Worm (Caenorhabditis elegans) whole organism, mixed stage, embryonic: ENCODE results near the gene madd-2.

ENCODE experiments used
- M03D4.4 ChIP-seq: sonication (generic microtip); optimal IDR thresholded peaks from 2 replicates; lab custom pipeline; 2017; ENCODE audit warnings: mild to moderate bottlenecking, missing genetic modification characterization, missing compliant biosample characterization
- bed-3 ChIP-seq: fragments of 200-800 bp; sonication (Bioruptor generic); optimal IDR thresholded peaks from 3 replicates; lab custom pipeline; 2018; ENCODE audit warnings: mild to moderate bottlenecking, missing genetic modification characterization, moderate library complexity, missing compliant biosample characterization
- blmp-1 ChIP-seq: fragments of 150-350 bp; optimal IDR thresholded peaks from 2 replicates; lab custom pipeline; 2014; ENCODE audit warnings: missing biosample characterization, missing genetic modification characterization
- ceh-39 ChIP-seq: fragments of 150-350 bp; optimal IDR thresholded peaks from 2 replicates; lab custom pipeline; 2014; ENCODE audit warnings: missing biosample characterization, missing genetic modification characterization
- ceh-83 ChIP-seq: fragments of 200-800 bp; sonication (Bioruptor generic); optimal IDR thresholded peaks from 2 replicates; lab custom pipeline; 2018; ENCODE audit warnings: mild to moderate bottlenecking, missing genetic modification characterization, missing compliant biosample characterization
- ces-1 ChIP-seq: fragments of 150-350 bp; optimal IDR thresholded peaks from 2 replicates; lab custom pipeline; 2014; ENCODE audit warnings: missing biosample characterization, missing genetic modification reagents, missing genetic modification characterization
- cnd-1 ChIP-seq: fragments of 200-800 bp; sonication (Bioruptor generic); optimal IDR thresholded peaks from 2 replicates; lab custom pipeline; 2018; ENCODE audit warnings: mild to moderate bottlenecking, missing genetic modification characterization, missing compliant biosample characterization
- drap-1 ChIP-seq: fragments of 200-800 bp; sonication (Bioruptor generic); optimal IDR thresholded peaks from 3 replicates; lab custom pipeline; 2018; ENCODE audit warnings: mild to moderate bottlenecking, missing genetic modification characterization, missing compliant biosample characterization
- elt-1 ChIP-seq: sonication (generic microtip); optimal IDR thresholded peaks from 2 replicates; lab custom pipeline; 2017; ENCODE audit warnings: missing genetic modification characterization, mild to moderate bottlenecking, missing compliant biosample characterization, antibody characterized with exemption, moderate library complexity, borderline replicate concordance; ENCODE audit not compliant: insufficient read depth
- elt-3 ChIP-seq: fragments of 150-350 bp; optimal IDR thresholded peaks from 2 replicates; lab custom pipeline; 2014; ENCODE audit warnings: missing biosample characterization, missing genetic modification characterization
- flh-1 ChIP-seq: fragments of 200-800 bp; sonication (Bioruptor generic); optimal IDR thresholded peaks from 2 replicates; lab custom pipeline; 2018; ENCODE audit warnings: mild to moderate bottlenecking, missing genetic modification characterization, moderate library complexity, missing compliant biosample characterization
- ham-2 ChIP-seq: fragments of 200-800 bp; sonication (Bioruptor generic); optimal IDR thresholded peaks from 2 replicates; lab custom pipeline; 2018; ENCODE audit warnings: mild to moderate bottlenecking, missing genetic modification characterization, missing compliant biosample characterization
- hlh-1 ChIP-seq: fragments of 150-350 bp; optimal IDR thresholded peaks from 2 replicates; lab custom pipeline; 2014; ENCODE audit warnings: missing biosample characterization, missing genetic modification reagents, missing genetic modification characterization
- lin-13 ChIP-seq: fragments of 150-350 bp; optimal IDR thresholded peaks from 2 replicates; lab custom pipeline; 2014; ENCODE audit warnings: missing biosample characterization, missing genetic modification characterization
- lin-32 ChIP-seq: fragments of 200-800 bp; sonication (Bioruptor generic); optimal IDR thresholded peaks from 2 replicates; lab custom pipeline; 2018; ENCODE audit warnings: mild to moderate bottlenecking, missing genetic modification characterization, missing compliant biosample characterization
- lsy-2 ChIP-seq: fragments of 150-350 bp; optimal IDR thresholded peaks from 2 replicates; lab custom pipeline; 2014; ENCODE audit warnings: missing biosample characterization, missing genetic modification characterization
- mab-5 ChIP-seq: fragments of 150-350 bp; optimal IDR thresholded peaks from 2 replicates; lab custom pipeline; 2014; ENCODE audit warnings: missing biosample characterization, missing genetic modification characterization
- mep-1 ChIP-seq: fragments of 150-350 bp; optimal IDR thresholded peaks from 2 replicates; lab custom pipeline; 2017; ENCODE audit warnings: missing biosample characterization, missing genetic modification reagents, missing genetic modification characterization, inconsistent platforms
- mls-2 ChIP-seq: sonication (generic microtip); optimal IDR thresholded peaks from 2 replicates; lab custom pipeline; 2016; ENCODE audit warnings: mild to moderate bottlenecking, missing genetic modification characterization, moderate library complexity, missing compliant biosample characterization
- nhr-12 ChIP-seq: fragments of 150-350 bp; optimal IDR thresholded peaks from 2 replicates; lab custom pipeline; 2014; ENCODE audit warnings: missing biosample characterization, missing genetic modification characterization
- nhr-2 ChIP-seq: fragments of 150-350 bp; optimal IDR thresholded peaks from 2 replicates; lab custom pipeline; 2014; ENCODE audit warnings: missing biosample characterization, missing genetic modification characterization
- nhr-28 ChIP-seq: fragments of 150-350 bp; optimal IDR thresholded peaks from 2 replicates; lab custom pipeline; 2014; ENCODE audit warnings: missing biosample characterization, missing genetic modification characterization
- nhr-76 ChIP-seq: sonication (generic microtip); optimal IDR thresholded peaks from 2 replicates; lab custom pipeline; 2017; ENCODE audit warnings: missing biosample characterization, missing genetic modification characterization
- pha-4 ChIP-seq: fragments of 150-350 bp; optimal IDR thresholded peaks from 2 replicates; lab custom pipeline; 2018; ENCODE audit warnings: missing biosample characterization, missing genetic modification reagents, missing genetic modification characterization
- snpc-4 ChIP-seq: fragments of 150-350 bp; optimal IDR thresholded peaks from 2 replicates; lab custom pipeline; 2014; ENCODE audit warnings: missing biosample characterization, missing genetic modification characterization
- sptf-1 ChIP-seq: sonication (generic microtip); optimal IDR thresholded peaks from 2 replicates; lab custom pipeline; 2017; ENCODE audit warnings: mild to moderate bottlenecking, missing genetic modification characterization, moderate library complexity, missing compliant biosample characterization
- tbx-8 ChIP-seq: fragments of 200-800 bp; sonication (Bioruptor generic); optimal IDR thresholded peaks from 2 replicates; lab custom pipeline; 2018; ENCODE audit warnings: mild to moderate bottlenecking, missing genetic modification characterization, moderate library complexity, missing compliant biosample characterization
- unc-120 ChIP-seq: sonication (generic microtip); optimal IDR thresholded peaks from 2 replicates; lab custom pipeline; 2017; ENCODE audit warnings: missing genetic modification characterization, missing compliant biosample characterization; ENCODE audit not compliant: poor library complexity, severe bottlenecking
- unc-39 ChIP-seq: fragments of 150-350 bp; optimal IDR thresholded peaks from 2 replicates; lab custom pipeline; 2014; ENCODE audit warnings: missing biosample characterization, missing genetic modification characterization
- unc-62 ChIP-seq: fragments of 150-350 bp; optimal IDR thresholded peaks from 2 replicates; lab custom pipeline; 2014; ENCODE audit warnings: missing biosample characterization, missing genetic modification reagents, missing genetic modification characterization
- zip-8 ChIP-seq: fragments of 150-350 bp; optimal IDR thresholded peaks from 2 replicates; lab custom pipeline; 2014; ENCODE audit warnings: missing biosample characterization, missing genetic modification characterization
- ztf-11 ChIP-seq: fragments of 150-350 bp; optimal IDR thresholded peaks from 2 replicates; lab custom pipeline; 2014; ENCODE audit warnings: missing biosample characterization, missing genetic modification characterization

madd-2 gene

DNA sequence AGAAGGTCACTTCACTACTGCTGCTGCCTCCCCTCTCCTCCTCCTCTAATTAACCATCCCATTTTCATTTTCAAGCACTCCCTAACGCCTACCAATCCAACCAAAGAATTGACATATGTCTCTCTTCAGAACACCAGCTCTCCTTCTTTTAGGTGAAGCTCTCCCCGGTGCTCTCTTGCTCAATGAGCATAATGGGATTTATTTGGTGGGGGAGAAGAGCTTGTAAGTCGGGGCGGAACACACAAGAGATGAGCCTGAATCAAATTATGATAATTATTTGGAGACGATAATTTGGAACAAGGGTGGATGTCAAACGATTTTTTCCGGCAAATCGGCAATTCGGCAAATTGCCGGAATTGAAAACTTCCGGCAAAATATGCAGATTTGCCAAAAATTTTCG, 17.5 kb upstream of the madd-2 start:
- TF ChIP-seq flh-1 (no peak), M03D4.4 (tag; lab: Kevin White, UChicago) (no peak), ces-1 (GFP tag; lab: Kevin White, UChicago) (peak; percentile 97)

DNA sequence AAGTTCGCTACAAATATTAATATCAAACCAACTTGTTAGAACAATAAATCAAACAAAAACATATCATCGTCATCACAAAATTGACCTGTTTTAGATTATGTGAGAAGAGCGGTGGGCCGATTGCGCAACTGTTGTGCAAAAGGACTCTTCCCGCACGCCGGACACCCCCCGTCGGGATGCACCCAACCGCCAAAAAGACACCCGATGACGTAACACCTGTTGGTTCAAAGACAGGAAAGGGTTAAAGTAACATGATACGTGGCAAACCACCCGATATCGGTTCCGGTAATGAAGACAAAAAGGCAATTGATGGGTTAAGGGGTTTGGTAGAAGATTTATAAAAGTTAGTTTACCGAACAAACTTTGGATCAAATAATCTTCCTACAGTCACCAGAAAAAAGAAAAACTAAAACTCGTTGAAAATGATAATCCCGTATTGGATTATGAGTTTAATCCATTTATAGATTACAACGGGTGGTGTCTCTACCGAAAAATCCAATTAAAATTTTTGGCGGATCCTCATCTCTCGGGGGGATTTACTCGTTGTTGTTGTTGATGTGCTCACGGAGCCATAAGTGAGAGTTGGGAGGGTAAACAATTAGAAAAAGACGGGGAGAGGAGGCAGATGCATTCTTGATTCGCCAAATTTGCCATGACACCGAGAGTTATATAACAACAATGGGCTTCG, 8.9 kb upstream of the madd-2 start:
- TF ChIP-seq mep-1: no peak
- TF ChIP-seq blmp-1 (tag; lab: Kevin White, UChicago): no peak
- no peak for TF ChIP-seq ham-2 (GFP tag; lab: Kevin White, UChicago)
- TF ChIP-seq hlh-1 (tag; lab: Kevin White, UChicago): no peak
- no peak for TF ChIP-seq tbx-8
- peak; percentile 97 for TF ChIP-seq ces-1 (GFP tag; lab: Kevin White, UChicago)
- no peak for TF ChIP-seq ceh-83 (GFP tag; lab: Kevin White, UChicago)
- no peak for TF ChIP-seq elt-1 (tag; lab: Kevin White, UChicago)
- no peak for TF ChIP-seq mab-5 (tag; lab: Kevin White, UChicago)
- TF ChIP-seq drap-1 (GFP tag; lab: Kevin White, UChicago): no peak
- no peak for TF ChIP-seq unc-62 (GFP tag; lab: Kevin White, UChicago)
- TF ChIP-seq bed-3 (GFP tag; lab: Kevin White, UChicago): no peak
- no peak for TF ChIP-seq elt-3 (tag; lab: Kevin White, UChicago)
- no peak for TF ChIP-seq ztf-11 (tag; lab: Kevin White, UChicago)
- TF ChIP-seq nhr-2 (tag; lab: Kevin White, UChicago): peak; percentile 94
- TF ChIP-seq unc-39 (tag; lab: Kevin White, UChicago): peak; percentile 14
- no peak for TF ChIP-seq lsy-2
- TF ChIP-seq flh-1: no peak
- no peak for TF ChIP-seq nhr-76 (tag; lab: Kevin White, UChicago)
- no peak for TF ChIP-seq sptf-1 (tag; lab: Kevin White, UChicago)
- no peak for TF ChIP-seq unc-120
- no peak for TF ChIP-seq lin-13 (tag; lab: Kevin White, UChicago)
- no peak for TF ChIP-seq snpc-4 (tag; lab: Kevin White, UChicago)
- no peak for TF ChIP-seq lin-32 (GFP tag; lab: Kevin White, UChicago)
- TF ChIP-seq ceh-39 (tag; lab: Kevin White, UChicago): no peak
- no peak for TF ChIP-seq pha-4 (tag; lab: Kevin White, UChicago)
- peak; percentile 2 for TF ChIP-seq cnd-1
- no peak for TF ChIP-seq M03D4.4 (tag; lab: Kevin White, UChicago)
- TF ChIP-seq zip-8 (tag; lab: Kevin White, UChicago): peak; percentile 98

DNA sequence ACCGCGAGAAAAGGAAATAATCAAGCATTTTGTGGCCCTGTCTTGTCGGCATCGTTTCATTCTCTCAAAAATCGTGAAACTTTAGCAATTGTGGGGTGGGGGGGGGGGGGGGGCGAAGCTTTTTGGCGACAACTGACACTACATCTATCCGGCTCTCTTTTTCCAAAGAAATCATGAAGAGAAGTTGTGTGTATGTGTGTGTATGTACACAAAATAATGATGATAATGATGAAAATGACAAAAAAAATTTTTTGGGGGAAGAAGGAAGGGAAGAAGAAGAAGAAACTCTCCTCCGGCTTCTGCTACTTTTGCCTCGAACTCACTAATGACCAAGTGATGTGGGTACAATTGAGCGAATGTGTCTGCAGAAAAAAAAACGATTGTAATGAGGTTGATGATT, 7.8 kb upstream of the madd-2 start:
- TF ChIP-seq nhr-76 (tag; lab: Kevin White, UChicago) (no peak), hlh-1 (tag; lab: Kevin White, UChicago) (peak; percentile 41)

DNA sequence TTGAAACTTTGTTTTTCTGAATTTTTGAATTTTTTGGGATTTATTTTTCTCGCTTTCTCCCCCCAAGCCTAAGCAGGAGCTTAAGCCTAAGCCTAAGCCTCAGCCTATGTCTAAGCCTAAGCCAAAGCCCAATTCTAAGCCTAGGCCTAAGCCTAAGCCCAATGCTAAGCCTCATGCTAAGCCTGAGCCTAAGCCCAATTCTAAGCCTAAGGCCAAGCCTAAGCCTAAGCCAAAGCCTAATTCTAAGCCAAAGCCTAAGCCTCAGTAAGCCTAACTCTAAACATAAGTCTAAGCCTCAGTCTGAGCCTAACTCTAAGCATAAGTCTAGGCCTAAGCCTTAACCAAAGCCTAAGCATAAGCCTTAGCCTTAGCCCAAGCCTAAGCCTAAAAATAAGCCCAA, 7.2 kb upstream of the madd-2 start:
- peak; percentile 19 for TF ChIP-seq ham-2 (GFP tag; lab: Kevin White, UChicago)
- TF ChIP-seq elt-3 (tag; lab: Kevin White, UChicago): no peak

DNA sequence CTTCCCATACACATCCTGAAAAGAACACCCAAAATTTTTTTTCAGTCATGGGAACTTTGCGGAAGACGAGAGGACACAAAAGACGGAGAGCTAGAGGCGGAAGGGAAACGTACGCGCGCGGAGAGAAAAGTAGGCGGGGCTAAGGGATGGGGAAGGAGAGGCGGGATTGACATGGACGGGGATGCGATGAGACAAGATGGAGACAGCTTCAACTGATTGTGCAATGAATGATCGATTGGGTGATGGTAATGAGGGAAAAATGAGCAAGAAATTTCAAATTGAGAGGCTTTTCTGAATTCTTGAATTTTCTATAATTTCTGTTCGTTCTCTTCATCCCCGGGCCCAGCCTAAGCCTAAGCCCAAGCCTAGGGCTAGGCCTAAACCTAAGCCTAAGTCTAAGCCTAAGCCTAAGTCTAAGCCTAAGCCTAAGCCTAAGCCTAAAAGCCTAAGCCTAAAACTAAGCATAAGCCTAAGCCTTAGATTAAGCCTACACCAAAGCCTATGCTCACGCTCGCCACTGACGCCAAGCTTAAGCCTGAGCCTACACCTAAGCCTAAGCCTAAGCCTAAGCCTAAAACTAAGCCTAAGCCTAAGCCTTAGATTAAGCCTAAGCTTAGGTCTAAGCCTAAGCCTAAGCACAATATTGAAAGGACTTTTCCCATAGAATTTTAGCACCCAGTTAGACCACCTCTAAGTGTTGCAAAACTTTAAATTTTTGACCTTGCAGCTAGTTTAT, 1.2 kb upstream of the madd-2 start:
- TF ChIP-seq unc-62 (GFP tag; lab: Kevin White, UChicago) (peak; percentile 72), mls-2 (tag; lab: Kevin White, UChicago) (no peak), snpc-4 (tag; lab: Kevin White, UChicago) (no peak), bed-3 (GFP tag; lab: Kevin White, UChicago) (no peak), tbx-8 (no peak), lsy-2 (no peak), mep-1 (peak; percentile 24), nhr-76 (tag; lab: Kevin White, UChicago) (no peak), lin-32 (GFP tag; lab: Kevin White, UChicago) (no peak), sptf-1 (tag; lab: Kevin White, UChicago) (no peak), nhr-28 (tag; lab: Kevin White, UChicago) (no peak), ham-2 (GFP tag; lab: Kevin White, UChicago) (peak; percentile 43), flh-1 (no peak), nhr-12 (no peak), ceh-39 (tag; lab: Kevin White, UChicago) (no peak), mab-5 (tag; lab: Kevin White, UChicago) (no peak), pha-4 (tag; lab: Kevin White, UChicago) (no peak), blmp-1 (tag; lab: Kevin White, UChicago) (no peak), nhr-2 (tag; lab: Kevin White, UChicago) (no peak), M03D4.4 (tag; lab: Kevin White, UChicago) (peak; percentile 26), ztf-11 (tag; lab: Kevin White, UChicago) (no peak), unc-120 (peak; percentile 6), elt-3 (tag; lab: Kevin White, UChicago) (no peak), zip-8 (tag; lab: Kevin White, UChicago) (no peak)
